Worm (Caenorhabditis elegans) whole organism, L2 larva: ENCODE measurements around the gene C29F7.3.
"Not testable (repeated sequence)": the region's sequence is repeated elsewhere in the genome, so short reads cannot be mapped to it uniquely, and the experiment has no call there.

Source experiments
- C34F6.9 ChIP-seq: fragments of 150-350 bp; optimal IDR thresholded peaks from 2 replicates; lab custom pipeline; 2014; ENCODE audit warnings: missing biosample characterization, missing genetic modification characterization
- aly-2 ChIP-seq: fragments of 150-350 bp; optimal IDR thresholded peaks from 2 replicates; lab custom pipeline; 2014; ENCODE audit warnings: missing biosample characterization, missing genetic modification characterization
- ama-1 ChIP-seq: fragments of 150-350 bp; optimal IDR thresholded peaks from 2 replicates; lab custom pipeline; 2018; ENCODE audit warnings: inconsistent platforms
- dmd-4 ChIP-seq: sonication (generic microtip); optimal IDR thresholded peaks from 2 replicates; lab custom pipeline; 2017; ENCODE audit warnings: missing biosample characterization, missing genetic modification characterization
- egl-27 ChIP-seq: sonication (generic microtip); optimal IDR thresholded peaks from 3 replicates; lab custom pipeline; 2017; ENCODE audit warnings: missing biosample characterization, missing genetic modification reagents, missing genetic modification characterization
- elt-3 ChIP-seq: sonication (generic microtip); optimal IDR thresholded peaks from 2 replicates; lab custom pipeline; 2017; ENCODE audit warnings: missing biosample characterization, missing genetic modification characterization
- lin-13 ChIP-seq: fragments of 150-350 bp; optimal IDR thresholded peaks from 2 replicates; lab custom pipeline; 2014; ENCODE audit warnings: missing biosample characterization, missing genetic modification reagents, missing genetic modification characterization
- peb-1 ChIP-seq: fragments of 150-350 bp; optimal IDR thresholded peaks from 2 replicates; lab custom pipeline; 2014; ENCODE audit warnings: missing biosample characterization, missing genetic modification characterization
- skn-1 ChIP-seq: sonication (generic microtip); optimal IDR thresholded peaks from 2 replicates; lab custom pipeline; 2017; ENCODE audit warnings: missing biosample characterization, missing genetic modification characterization
- snpc-4 ChIP-seq: fragments of 150-350 bp; optimal IDR thresholded peaks from 2 replicates; lab custom pipeline; 2014; ENCODE audit warnings: missing biosample characterization, missing genetic modification characterization

DNA sequence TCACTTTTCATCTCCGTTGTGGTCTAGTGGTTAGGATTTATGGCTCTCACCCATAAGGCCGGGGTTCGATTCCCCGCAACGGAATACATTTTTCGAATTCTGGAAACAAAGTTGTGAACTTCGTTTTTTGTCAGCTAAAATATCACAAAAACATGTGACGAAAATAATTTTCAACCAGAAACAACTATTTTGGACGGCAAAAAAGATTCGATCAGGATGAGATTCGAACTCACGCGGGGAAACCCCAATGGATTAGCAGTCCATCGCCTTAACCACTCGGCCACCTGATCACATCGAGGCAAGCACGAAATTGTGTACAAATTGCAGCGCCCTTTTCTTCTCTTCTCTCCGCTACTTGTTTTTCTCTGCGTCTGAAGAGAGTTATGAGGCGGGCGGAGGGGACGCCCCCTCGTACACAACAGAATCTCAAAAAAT, 28.9 kb upstream of the C29F7.3 start:
- TF ChIP-seq ama-1; dmd-4; snpc-4; elt-3 (tag; lab: Kevin White, UChicago); peb-1 (tag; lab: Kevin White, UChicago); aly-2 (tag; lab: Kevin White, UChicago); skn-1 (tag; lab: Kevin White, UChicago): not testable (repeated sequence)
- TF ChIP-seq C34F6.9 (tag; lab: Kevin White, UChicago) (peak; percentile 49), lin-13 (peak; percentile 47), egl-27 (tag; lab: Kevin White, UChicago) (peak; percentile 20)
